Fruit fly (Drosophila melanogaster): ENCODE data around the gene CG32219.

CG32219 gene

DNA sequence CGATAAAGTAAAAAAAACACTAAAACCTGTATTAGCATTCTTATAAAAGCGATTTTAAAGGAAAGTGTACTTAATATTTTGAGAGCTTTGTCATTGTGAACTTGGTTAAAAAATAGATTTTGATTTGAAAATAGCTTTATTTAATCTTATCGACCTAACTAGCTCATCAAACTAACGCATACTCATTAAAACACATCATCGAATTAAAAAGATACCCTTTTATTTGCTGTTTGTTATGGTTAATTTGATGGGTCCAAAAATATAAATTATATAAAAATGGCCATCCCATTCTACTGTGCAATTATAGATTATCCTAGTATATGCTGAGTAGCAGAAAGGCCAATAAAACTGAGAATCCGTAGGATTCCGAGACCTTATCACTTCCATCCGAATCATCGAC is at the start of gene CG32219:
Gene CG32219 (minus strand): TSS at position 101 of the 400 bp plus-strand sequence.
- TF ChIP-seq EcR (GFP tag; optimal IDR thresholded peaks at IDR 0.05) (no peak), usp (GFP tag; optimal IDR thresholded peaks at IDR 0.05) (no peak), pan (optimal IDR thresholded peaks at IDR 0.05) (no peak), psq (optimal IDR thresholded peaks at IDR 0.05) (no peak), Dll (optimal IDR thresholded peaks at IDR 0.05) (no peak), CG8478 (optimal IDR thresholded peaks at IDR 0.05) (no peak)

DNA sequence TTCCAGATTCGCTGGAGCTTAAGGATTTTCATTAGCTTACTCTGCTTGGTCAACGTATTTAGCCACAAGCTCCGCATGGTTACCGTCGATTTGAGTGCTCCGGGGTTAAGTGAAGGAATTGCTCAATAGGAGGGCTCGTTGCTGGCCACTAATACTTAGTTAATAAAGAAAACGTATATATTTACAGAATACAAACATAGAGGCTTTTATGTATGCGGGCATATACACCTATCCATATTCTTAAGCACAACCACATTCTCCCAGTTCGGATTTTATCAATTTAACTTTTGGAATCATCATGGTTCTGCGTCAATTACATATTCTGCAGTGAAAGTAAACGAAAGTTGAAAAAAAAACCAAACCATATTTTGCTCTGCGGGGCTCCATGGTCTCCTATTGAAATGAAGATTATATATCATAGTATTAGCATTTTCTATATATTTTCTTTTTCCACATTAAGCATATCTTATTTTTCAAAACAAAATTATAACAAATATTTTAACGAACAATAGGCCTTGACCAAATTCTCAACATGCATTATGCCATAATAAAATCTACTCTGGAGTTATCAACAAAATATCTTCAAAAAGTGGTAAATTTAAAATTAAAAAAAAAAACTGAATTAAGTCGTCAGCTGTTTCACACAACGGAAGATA is 49.3 kb upstream of the CG32219 start, which contains the start of the genes Tom20 and Gabat:
Gene Tom20 (plus strand): TSS at position 564 of the 656 bp plus-strand sequence.
Gene Gabat (minus strand): TSS at position 606 of the 656 bp plus-strand sequence.
- TF ChIP-seq psq (optimal IDR thresholded peaks at IDR 0.05) (no peak), CG8478 (optimal IDR thresholded peaks at IDR 0.05) (no peak), EcR (GFP tag; optimal IDR thresholded peaks at IDR 0.05) (no peak), Dll (optimal IDR thresholded peaks at IDR 0.05) (no peak), pan (optimal IDR thresholded peaks at IDR 0.05) (no peak), usp (GFP tag; optimal IDR thresholded peaks at IDR 0.05) (no peak)

dm6 chr3L:19994015-19994414 is 43.1 kb upstream of the CG32219 start:
- TF ChIP-seq psq (optimal IDR thresholded peaks at IDR 0.05) (no peak), pan (optimal IDR thresholded peaks at IDR 0.05) (no peak), CG8478 (optimal IDR thresholded peaks at IDR 0.05) (no peak), Dll (optimal IDR thresholded peaks at IDR 0.05) (no peak), EcR (GFP tag; optimal IDR thresholded peaks at IDR 0.05) (no peak), usp (GFP tag; optimal IDR thresholded peaks at IDR 0.05) (no peak)

DNA sequence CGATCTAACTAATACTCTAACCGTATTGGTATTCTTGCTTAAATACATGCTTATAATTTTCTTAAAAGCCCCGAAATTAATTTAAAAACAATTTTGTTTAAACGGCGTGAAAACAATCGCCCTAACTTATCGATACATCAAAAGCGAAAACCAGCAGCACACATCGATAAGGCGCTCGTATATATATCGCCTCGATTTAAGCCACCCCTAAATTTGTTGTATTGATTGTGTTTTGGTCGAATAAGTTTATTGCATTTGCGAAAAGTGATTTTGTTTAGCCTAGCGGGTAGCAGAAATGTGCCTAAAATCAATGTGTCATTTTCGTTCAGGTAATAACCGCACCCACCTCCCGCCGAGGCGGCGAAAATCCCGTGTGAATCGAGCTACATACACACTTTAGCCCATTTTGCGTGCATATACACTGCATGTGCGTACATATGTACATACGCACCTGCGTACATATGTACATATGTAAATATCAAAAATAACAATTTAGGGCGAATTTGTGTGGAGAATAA is 40.8 kb upstream of the CG32219 start, which contains the start of the genes CG7646 and Nca:
Gene CG7646 (plus strand): TSS at position 174 of the 518 bp plus-strand sequence.
Gene Nca (plus strand): TSS at position 174 of the 518 bp plus-strand sequence.
- no peak for TF ChIP-seq psq (optimal IDR thresholded peaks at IDR 0.05)
- TF ChIP-seq EcR (GFP tag; optimal IDR thresholded peaks at IDR 0.05) = no peak
- TF ChIP-seq Dll (optimal IDR thresholded peaks at IDR 0.05) = no peak
- no peak for TF ChIP-seq CG8478 (optimal IDR thresholded peaks at IDR 0.05)
- no peak for TF ChIP-seq pan (optimal IDR thresholded peaks at IDR 0.05)
- TF ChIP-seq usp (GFP tag; optimal IDR thresholded peaks at IDR 0.05) = no peak

- TF ChIP-seq usp (GFP tag; optimal IDR thresholded peaks at IDR 0.05) = no peak
- no peak for TF ChIP-seq Dll (optimal IDR thresholded peaks at IDR 0.05)
- TF ChIP-seq EcR (GFP tag; optimal IDR thresholded peaks at IDR 0.05) = no peak
- no peak for TF ChIP-seq psq (optimal IDR thresholded peaks at IDR 0.05)
- no peak for TF ChIP-seq pan (optimal IDR thresholded peaks at IDR 0.05)
- no peak for TF ChIP-seq CG8478 (optimal IDR thresholded peaks at IDR 0.05)
These were observed 40.2 kb upstream of the CG32219 start, which contains the start of gene fln for dm6 chr3L:19991120-19991519. Gene fln, minus strand, starts transcription at chr3L:19991220.

DNA sequence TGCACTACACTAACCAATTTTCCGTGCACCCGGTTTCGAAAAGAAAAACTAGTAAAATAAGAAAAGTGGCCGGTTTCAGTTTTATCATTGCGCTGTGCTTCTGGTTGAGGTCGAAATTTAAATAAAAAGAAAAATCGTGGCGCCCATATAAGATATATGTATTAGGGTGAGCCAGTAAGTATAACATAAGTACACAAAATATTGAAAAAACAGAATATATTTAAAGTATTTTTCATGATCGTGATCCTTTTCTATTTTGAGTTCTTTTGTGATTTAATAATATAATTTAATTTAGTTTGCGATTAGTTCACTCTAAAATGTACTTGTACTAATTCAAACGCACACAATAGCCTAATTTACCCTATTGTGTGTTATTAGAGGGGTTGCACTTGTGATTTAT is 38.0 kb upstream of the CG32219 start, which contains the start of gene Csas:
Gene Csas (minus strand): TSS at position 101 of the 400 bp plus-strand sequence.
- no peak for TF ChIP-seq Dll (optimal IDR thresholded peaks at IDR 0.05)
- no peak for TF ChIP-seq psq (optimal IDR thresholded peaks at IDR 0.05)
- TF ChIP-seq pan (optimal IDR thresholded peaks at IDR 0.05) = no peak
- no peak for TF ChIP-seq EcR (GFP tag; optimal IDR thresholded peaks at IDR 0.05)
- no peak for TF ChIP-seq CG8478 (optimal IDR thresholded peaks at IDR 0.05)
- no peak for TF ChIP-seq usp (GFP tag; optimal IDR thresholded peaks at IDR 0.05)

dm6 chr3L:19985768-19986167 is 34.8 kb upstream of the CG32219 start, which contains the start of the genes hale and schuy:
Gene hale, minus strand, starts transcription at chr3L:19985868.
Gene schuy, plus strand, starts transcription at chr3L:19986093.
- TF ChIP-seq pan (optimal IDR thresholded peaks at IDR 0.05) (no peak), Dll (optimal IDR thresholded peaks at IDR 0.05) (no peak), EcR (GFP tag; optimal IDR thresholded peaks at IDR 0.05) (no peak), psq (optimal IDR thresholded peaks at IDR 0.05) (no peak), CG8478 (optimal IDR thresholded peaks at IDR 0.05) (no peak), usp (GFP tag; optimal IDR thresholded peaks at IDR 0.05) (no peak)

- no peak for TF ChIP-seq psq (optimal IDR thresholded peaks at IDR 0.05)
- no peak for TF ChIP-seq Dll (optimal IDR thresholded peaks at IDR 0.05)
- TF ChIP-seq usp (GFP tag; optimal IDR thresholded peaks at IDR 0.05) = no peak
- TF ChIP-seq pan (optimal IDR thresholded peaks at IDR 0.05) = no peak
- TF ChIP-seq CG8478 (optimal IDR thresholded peaks at IDR 0.05) = no peak
- TF ChIP-seq EcR (GFP tag; optimal IDR thresholded peaks at IDR 0.05) = no peak
These were observed 30.4 kb upstream of the CG32219 start, which contains the start of gene CG17732 for dm6 chr3L:19981385-19981784. Gene CG17732, plus strand, starts transcription at chr3L:19981685.

DNA sequence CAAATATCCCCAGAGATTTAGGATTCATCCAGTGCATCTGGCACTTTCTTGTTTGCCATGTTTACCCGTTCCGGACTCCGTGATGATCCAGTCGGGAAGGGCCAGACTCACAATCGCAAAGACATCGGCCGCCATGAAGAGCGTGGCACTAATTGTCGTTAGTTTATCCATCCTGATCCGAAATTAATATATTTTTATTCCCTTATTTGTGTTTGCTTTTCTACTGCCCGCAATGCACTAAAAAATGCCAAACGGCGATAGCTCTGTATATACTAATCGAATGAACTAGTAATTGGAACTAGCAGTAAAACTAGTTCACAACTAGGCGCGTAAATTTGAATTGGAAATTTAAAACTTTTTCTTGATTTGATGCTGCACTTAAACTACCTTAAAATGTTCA is 28.7 kb upstream of the CG32219 start, which contains the start of gene CG14182:
Gene CG14182 (minus strand): TSS at position 221 of the 400 bp plus-strand sequence.
- TF ChIP-seq pan (optimal IDR thresholded peaks at IDR 0.05) (no peak), psq (optimal IDR thresholded peaks at IDR 0.05) (no peak), EcR (GFP tag; optimal IDR thresholded peaks at IDR 0.05) (no peak), usp (GFP tag; optimal IDR thresholded peaks at IDR 0.05) (no peak), Dll (optimal IDR thresholded peaks at IDR 0.05) (no peak), CG8478 (optimal IDR thresholded peaks at IDR 0.05) (no peak)

- TF ChIP-seq EcR (GFP tag; optimal IDR thresholded peaks at IDR 0.05) (no peak), psq (optimal IDR thresholded peaks at IDR 0.05) (no peak), pan (optimal IDR thresholded peaks at IDR 0.05) (no peak), usp (GFP tag; optimal IDR thresholded peaks at IDR 0.05) (no peak), CG8478 (optimal IDR thresholded peaks at IDR 0.05) (no peak), Dll (optimal IDR thresholded peaks at IDR 0.05) (no peak)
These were observed 27.2 kb upstream of the CG32219 start for dm6 chr3L:19978088-19978487.

DNA sequence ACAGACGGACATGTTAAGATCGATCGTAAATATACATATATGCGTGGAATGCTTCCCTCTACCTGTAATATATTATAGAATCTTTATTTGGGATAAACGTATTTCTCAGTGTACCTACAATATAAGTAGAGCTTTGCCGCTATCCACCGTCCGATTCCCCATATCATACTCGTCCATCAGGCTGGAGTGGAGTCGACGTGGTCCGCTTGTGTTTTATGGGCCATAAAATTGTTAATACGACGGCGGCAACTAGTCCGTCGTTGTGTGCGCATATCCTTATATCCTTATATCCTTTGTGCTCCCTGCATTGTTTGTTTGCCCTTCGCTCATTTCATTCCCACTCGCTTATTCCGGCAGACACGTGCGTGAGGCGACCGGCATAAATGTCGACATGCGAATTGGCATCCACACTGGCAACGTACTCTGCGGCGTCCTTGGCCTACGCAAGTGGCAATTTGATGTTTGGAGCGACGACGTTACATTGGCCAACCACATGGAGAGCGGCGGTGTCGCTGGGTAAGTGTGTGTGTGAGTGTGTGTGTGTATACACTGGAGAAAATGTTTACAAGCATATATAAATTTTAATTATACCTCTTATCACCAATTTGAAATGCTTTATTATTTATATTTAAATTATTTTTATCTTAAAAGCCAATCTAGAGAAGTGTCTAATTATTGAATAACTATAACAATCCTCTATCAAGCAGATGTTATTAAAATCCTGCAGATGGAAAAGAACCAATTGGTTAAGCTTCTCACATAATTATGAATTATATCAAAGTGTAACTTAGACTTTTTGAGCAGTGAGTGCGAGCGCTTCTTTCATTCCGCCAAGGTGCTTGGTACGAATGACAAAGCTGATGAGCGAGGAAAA is 18.0 kb upstream of the CG32219 start:
- no peak for TF ChIP-seq pan (optimal IDR thresholded peaks at IDR 0.05)
